Fruit fly (Drosophila melanogaster) whole organism, embryonic: ENCODE measurements around the gene CstF50.

Source experiments
- Blimp-1 ChIP-seq: fragments of 200-800 bp; sonication (Bioruptor generic); optimal IDR thresholded peaks from 3 replicates; lab custom pipeline; 2018; ENCODE audit warnings: missing biosample characterization, missing genetic modification characterization, mild to moderate bottlenecking, moderate library complexity, missing genetic modification reagents
- Bteb2 ChIP-seq: fragments of 200-800 bp; sonication (Bioruptor generic); optimal IDR thresholded peaks from 2 replicates; lab custom pipeline; 2016; ENCODE audit warnings: missing biosample characterization, missing genetic modification characterization
- CG11695 ChIP-seq: fragments of 200-800 bp; sonication (Bioruptor generic); IDR thresholded peaks from 3 replicates; pipeline ENCODE4 v1.3.6; 2022; ENCODE audit warnings: missing biosample characterization, missing genetic modification characterization
- CG13123 ChIP-seq: fragments of 200-800 bp; sonication (Bioruptor generic); optimal IDR thresholded peaks from 2 replicates; lab custom pipeline; 2016; ENCODE audit warnings: missing biosample characterization, missing genetic modification characterization
- CG14441 ChIP-seq: fragments of 200-800 bp; sonication (Bioruptor generic); IDR thresholded peaks from 2 replicates; pipeline ENCODE4 v1.3.6; 2022; ENCODE audit warnings: missing biosample characterization, missing genetic modification characterization
- CG14667 ChIP-seq: fragments of 200-800 bp; sonication (Bioruptor generic); IDR thresholded peaks from 2 replicates; pipeline ENCODE4 v1.3.6; 2022; ENCODE audit warnings: missing biosample characterization, missing genetic modification characterization
- CG15514 ChIP-seq: fragments of 200-800 bp; sonication (Bioruptor generic); optimal IDR thresholded peaks from 3 replicates; lab custom pipeline; 2017; ENCODE audit warnings: missing biosample characterization, missing genetic modification characterization, mild to moderate bottlenecking, moderate library complexity, missing genetic modification reagents
- CG15601 ChIP-seq: fragments of 200-800 bp; sonication (Bioruptor generic); optimal IDR thresholded peaks from 3 replicates; lab custom pipeline; 2019; ENCODE audit warnings: missing biosample characterization, mild to moderate bottlenecking, missing genetic modification characterization, moderate library complexity
- CG17802 ChIP-seq: fragments of 200-800 bp; sonication (Bioruptor generic); optimal IDR thresholded peaks from 2 replicates; lab custom pipeline; 2018; ENCODE audit warnings: missing biosample characterization, mild to moderate bottlenecking, missing genetic modification characterization, moderate library complexity
- CG18011 ChIP-seq: fragments of 200-800 bp; sonication (Bioruptor generic); optimal IDR thresholded peaks from 2 replicates; lab custom pipeline; 2017; ENCODE audit warnings: missing biosample characterization, missing genetic modification characterization, mild to moderate bottlenecking, moderate library complexity, missing genotype
- CG1832 ChIP-seq: fragments of 200-800 bp; sonication (Bioruptor generic); optimal IDR thresholded peaks from 2 replicates; lab custom pipeline; 2017; ENCODE audit warnings: missing biosample characterization, mild to moderate bottlenecking, missing genetic modification characterization, inconsistent platforms
- CG3065 ChIP-seq: fragments of 200-800 bp; sonication (Bioruptor generic); optimal IDR thresholded peaks from 2 replicates; lab custom pipeline; 2016; ENCODE audit warnings: missing biosample characterization, missing genetic modification characterization
- CG3163 ChIP-seq: fragments of 200-800 bp; sonication (Bioruptor generic); optimal IDR thresholded peaks from 3 replicates; lab custom pipeline; 2016; ENCODE audit warnings: missing biosample characterization, missing genetic modification characterization
- CG33557 ChIP-seq: fragments of 200-800 bp; sonication (Bioruptor generic); optimal IDR thresholded peaks from 2 replicates; lab custom pipeline; 2019; ENCODE audit warnings: missing biosample characterization, mild to moderate bottlenecking, missing genetic modification characterization, moderate library complexity
- CG34376 ChIP-seq: fragments of 200-800 bp; sonication (Bioruptor generic); optimal IDR thresholded peaks from 2 replicates; lab custom pipeline; 2018; ENCODE audit warnings: missing biosample characterization, mild to moderate bottlenecking, missing genetic modification characterization
- CG3838 ChIP-seq: fragments of 200-800 bp; sonication (Bioruptor generic); optimal IDR thresholded peaks from 3 replicates; lab custom pipeline; 2016; ENCODE audit warnings: missing biosample characterization, missing genetic modification characterization
- CG3995 ChIP-seq: fragments of 200-800 bp; sonication (Bioruptor generic); optimal IDR thresholded peaks from 3 replicates; lab custom pipeline; 2016; ENCODE audit warnings: missing biosample characterization, missing genetic modification characterization
- CG42726 ChIP-seq: fragments of 200-800 bp; sonication (Bioruptor generic); IDR thresholded peaks from 2 replicates; pipeline ENCODE4 v1.3.6; 2022; ENCODE audit warnings: missing biosample characterization, missing genetic modification characterization; ENCODE audit not compliant: partially characterized antibody
- CG7556 ChIP-seq: fragments of 200-800 bp; sonication (Bioruptor generic); optimal IDR thresholded peaks from 2 replicates; lab custom pipeline; 2017; ENCODE audit warnings: missing biosample characterization, mild to moderate bottlenecking, missing genetic modification characterization
- CG8388 ChIP-seq: fragments of 200-800 bp; sonication (Bioruptor generic); optimal IDR thresholded peaks from 2 replicates; lab custom pipeline; 2019; ENCODE audit warnings: missing biosample characterization, mild to moderate bottlenecking, missing genetic modification characterization, moderate library complexity
- CG9437 ChIP-seq: fragments of 200-800 bp; sonication (Bioruptor generic); optimal IDR thresholded peaks from 2 replicates; lab custom pipeline; 2018; ENCODE audit warnings: missing biosample characterization, mild to moderate bottlenecking, missing genetic modification characterization
- CG9727 ChIP-seq: fragments of 200-800 bp; sonication (Bioruptor generic); optimal IDR thresholded peaks from 3 replicates; lab custom pipeline; 2017; ENCODE audit warnings: missing biosample characterization, mild to moderate bottlenecking, missing genetic modification characterization
- Chrac-16 ChIP-seq: fragments of 200-800 bp; sonication (Bioruptor generic); optimal IDR thresholded peaks from 3 replicates; lab custom pipeline; 2016; ENCODE audit warnings: missing biosample characterization, missing genetic modification characterization
- CrebB ChIP-seq: fragments of 200-800 bp; sonication (Bioruptor generic); optimal IDR thresholded peaks from 3 replicates; lab custom pipeline; 2018; ENCODE audit warnings: missing biosample characterization, mild to moderate bottlenecking, missing genetic modification characterization
- D19A ChIP-seq: fragments of 200-800 bp; optimal IDR thresholded peaks from 3 replicates; lab custom pipeline; 2019; ENCODE audit warnings: missing biosample characterization, mild to moderate bottlenecking, missing genetic modification characterization, moderate library complexity
- Dref ChIP-seq: fragments of 200-800 bp; sonication (Bioruptor generic); IDR thresholded peaks from 2 replicates; pipeline ENCODE4 v1.3.6; 2022; ENCODE audit warnings: missing biosample characterization, missing genetic modification characterization
- Elba2 ChIP-seq: fragments of 200-800 bp; sonication (Bioruptor generic); optimal IDR thresholded peaks from 3 replicates; lab custom pipeline; 2016; ENCODE audit warnings: missing biosample characterization, missing genetic modification characterization
- H2.0 ChIP-seq: fragments of 200-800 bp; sonication (Bioruptor generic); IDR thresholded peaks from 2 replicates; pipeline ENCODE4 v1.3.6; 2022; ENCODE audit warnings: missing biosample characterization, missing genetic modification characterization
- NFAT ChIP-seq: fragments of 200-800 bp; sonication (Bioruptor generic); IDR thresholded peaks from 2 replicates; pipeline ENCODE4 v1.3.6; 2022; ENCODE audit warnings: missing biosample characterization, missing genetic modification characterization
- NK7.1 ChIP-seq: fragments of 200-800 bp; sonication (Bioruptor generic); optimal IDR thresholded peaks from 3 replicates; lab custom pipeline; 2016; ENCODE audit warnings: missing biosample characterization, missing genetic modification characterization
- Stat92E ChIP-seq, 3 experiments: fragments of >200 bp in 2 of 3; fragments of 200-800 bp in 1 of 3; sonication (Bioruptor generic) in 1 of 3; optimal IDR thresholded peaks; 2 replicates each; lab custom pipeline; 2017 to 2019; ENCODE audit warnings: missing biosample characterization in 3 of 3, missing genetic modification characterization in 3 of 3, mild to moderate bottlenecking in 1 of 3, moderate library complexity in 1 of 3
- amos ChIP-seq: fragments of 200-800 bp; sonication (Bioruptor generic); IDR thresholded peaks from 2 replicates; pipeline ENCODE4 v1.3.6; 2022; ENCODE audit warnings: missing biosample characterization, missing genetic modification characterization; ENCODE audit not compliant: partially characterized antibody
- ash1 ChIP-seq: fragments of 200-800 bp; sonication (Bioruptor generic); optimal IDR thresholded peaks from 2 replicates; lab custom pipeline; 2018; ENCODE audit warnings: missing biosample characterization, mild to moderate bottlenecking, missing genetic modification characterization
- btn ChIP-seq: fragments of 200-800 bp; sonication (Bioruptor generic); optimal IDR thresholded peaks from 2 replicates; lab custom pipeline; 2016; ENCODE audit warnings: missing biosample characterization, missing genetic modification characterization
- ci ChIP-seq: fragments of 200-800 bp; sonication (Bioruptor generic); IDR thresholded peaks from 3 replicates; pipeline ENCODE4 v1.3.6; 2022; ENCODE audit warnings: missing biosample characterization, missing genetic modification characterization
- crol ChIP-seq: fragments of 200-800 bp; sonication (Bioruptor generic); IDR thresholded peaks from 2 replicates; pipeline ENCODE4 v1.3.6; 2022; ENCODE audit warnings: missing biosample characterization, missing genetic modification characterization
- da ChIP-seq: fragments of 200-800 bp; sonication (Bioruptor generic); optimal IDR thresholded peaks from 2 replicates; lab custom pipeline; 2016; ENCODE audit warnings: missing biosample characterization, missing genetic modification characterization
- dysf ChIP-seq: fragments of 200-800 bp; sonication (Bioruptor generic); IDR thresholded peaks from 3 replicates; pipeline ENCODE4 v1.3.6; 2022; ENCODE audit warnings: missing biosample characterization, missing genetic modification characterization
- ftz-f1 ChIP-seq: fragments of 200-800 bp; sonication (Bioruptor generic); optimal IDR thresholded peaks from 2 replicates; lab custom pipeline; 2016; ENCODE audit warnings: missing biosample characterization, missing genetic modification characterization
- grau ChIP-seq: fragments of 200-800 bp; optimal IDR thresholded peaks from 3 replicates; lab custom pipeline; 2019; ENCODE audit warnings: missing biosample characterization, mild to moderate bottlenecking, missing genetic modification characterization, moderate library complexity
- gsb-n ChIP-seq: fragments of 200-800 bp; sonication (Bioruptor generic); optimal IDR thresholded peaks from 3 replicates; lab custom pipeline; 2018; ENCODE audit warnings: missing biosample characterization, mild to moderate bottlenecking, missing genetic modification characterization
- hbn ChIP-seq: fragments of 200-800 bp; sonication (Bioruptor generic); IDR thresholded peaks from 2 replicates; pipeline ENCODE4 v1.3.6; 2022; ENCODE audit warnings: missing biosample characterization, missing genetic modification characterization; ENCODE audit not compliant: partially characterized antibody
- her ChIP-seq: fragments of 200-800 bp; sonication (Bioruptor generic); optimal IDR thresholded peaks from 2 replicates; lab custom pipeline; 2016; ENCODE audit warnings: missing biosample characterization, missing genetic modification characterization
- ind ChIP-seq: fragments of 200-800 bp; sonication (Bioruptor generic); optimal IDR thresholded peaks from 3 replicates; lab custom pipeline; 2016; ENCODE audit warnings: missing biosample characterization, missing genetic modification characterization
- maf-S ChIP-seq: fragments of 200-800 bp; sonication (Bioruptor generic); optimal IDR thresholded peaks from 2 replicates; lab custom pipeline; 2016; ENCODE audit warnings: missing biosample characterization, missing genetic modification characterization
- nau ChIP-seq: fragments of 200-800 bp; sonication (Bioruptor generic); optimal IDR thresholded peaks from 3 replicates; lab custom pipeline; 2017; ENCODE audit warnings: missing biosample characterization, mild to moderate bottlenecking, missing genetic modification characterization, missing genetic modification reagents
- nerfin-1 ChIP-seq: fragments of 200-800 bp; sonication (Bioruptor generic); optimal IDR thresholded peaks from 3 replicates; lab custom pipeline; 2019; ENCODE audit warnings: missing biosample characterization, mild to moderate bottlenecking, missing genetic modification characterization, moderate library complexity
- row ChIP-seq: fragments of 200-800 bp; sonication (Bioruptor generic); IDR thresholded peaks from 3 replicates; pipeline ENCODE4 v1.3.6; 2022; ENCODE audit warnings: missing biosample characterization, missing genetic modification characterization
- slou ChIP-seq: fragments of 200-800 bp; sonication (Bioruptor generic); optimal IDR thresholded peaks from 3 replicates; lab custom pipeline; 2016; ENCODE audit warnings: missing biosample characterization, missing genetic modification characterization
- sob ChIP-seq: fragments of 200-800 bp; sonication (Bioruptor generic); IDR thresholded peaks from 2 replicates; pipeline ENCODE4 v1.3.6; 2022; ENCODE audit warnings: missing biosample characterization, missing genetic modification characterization
- sug ChIP-seq: fragments of 200-800 bp; optimal IDR thresholded peaks from 2 replicates; lab custom pipeline; 2019; ENCODE audit warnings: missing biosample characterization, mild to moderate bottlenecking, missing genetic modification characterization, moderate library complexity

The CstF50 gene

DNA sequence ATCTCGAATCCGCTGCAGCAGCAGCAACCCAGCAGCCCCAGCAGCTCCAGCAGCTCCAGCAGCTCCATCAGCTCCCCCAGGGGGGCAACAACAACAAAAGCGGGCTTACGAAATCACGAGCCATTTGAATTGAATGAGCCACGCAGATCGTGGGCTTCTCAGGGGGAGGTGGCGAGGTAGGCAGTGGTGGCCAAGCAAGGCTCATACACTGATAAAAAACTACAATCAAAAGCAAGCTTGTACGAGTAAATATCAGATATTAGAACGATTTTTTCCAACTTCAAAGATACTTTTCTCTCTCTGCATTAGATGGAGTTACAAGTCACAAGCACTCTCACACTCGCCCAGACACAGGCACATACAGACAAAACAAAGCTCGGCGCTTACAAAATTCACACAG, 27.6 kb downstream of the CstF50 start (continued):
- TF ChIP-seq Chrac-16 (GFP tag; lab: Kevin White, UChicago) (no peak), nau (GFP tag; lab: Kevin White, UChicago) (no peak), CG15514 (no peak), NK7.1 (GFP tag; lab: Kevin White, UChicago) (no peak), H2.0 (0 out of 2 replicates have a peak, but pooled peaks have one; percentile 23), CrebB (tag; lab: Kevin White, UChicago) (no peak), sug (no peak), grau (tag; lab: Kevin White, UChicago) (peak; percentile 10), nerfin-1 (tag; lab: Kevin White, UChicago) (no peak), CG7556 (GFP tag; lab: Kevin White, UChicago) (no peak), D19A (no peak), CG8388 (GFP tag; lab: Kevin White, UChicago) (no peak), crol (GFP tag; lab: Robert Waterston, UW) (peak; percentile 72), ci (peak; percentile 65; the same call in 1 of the 3 replicates), Dref (GFP tag; lab: Robert Waterston, UW) (no peak), sob (GFP tag; lab: Robert Waterston, UW) (peak; percentile 52; the same call in 1 of the 2 replicates), CG34376 (no peak), ind (GFP tag; lab: Kevin White, UChicago) (peak; percentile 19), CG15601 (peak; percentile 10), CG11695 (GFP tag; lab: Robert Waterston, UW) (no peak), btn (GFP tag; lab: Kevin White, UChicago) (no peak), Elba2 (GFP tag; lab: Kevin White, UChicago) (no peak), CG13123 (no peak), her (GFP tag; lab: Kevin White, UChicago) (no peak), row (GFP tag; lab: Robert Waterston, UW) (peak; percentile 33), hbn (GFP tag; lab: Robert Waterston, UW) (no peak), CG17802 (tag; lab: Kevin White, UChicago) (no peak), CG3065 (GFP tag; lab: Kevin White, UChicago) (no peak), CG9437 (no peak), CG18011 (GFP tag; lab: Kevin White, UChicago) (no peak), CG14667 (GFP tag; lab: Robert Waterston, UW) (0 out of 2 replicates have a peak, but pooled peaks have one; percentile 6), CG3838 (GFP tag; lab: Kevin White, UChicago) (no peak), maf-S (GFP tag; lab: Kevin White, UChicago) (no peak), CG42726 (GFP tag; lab: Robert Waterston, UW) (no peak), CG33557 (GFP tag; lab: Kevin White, UChicago) (no peak), CG9727 (GFP tag; lab: Kevin White, UChicago) (no peak), dysf (GFP tag; lab: Robert Waterston, UW) (peak; percentile 66), Stat92E (GFP tag; optimal IDR thresholded peaks at IDR 0.05; lab: Kevin White, UChicago) (no peak), Blimp-1 (peak; percentile 37), NFAT (GFP tag; lab: Robert Waterston, UW) (peak; percentile 20; the same call in 1 of the 2 replicates), ash1 (GFP tag; lab: Kevin White, UChicago) (no peak), gsb-n (tag; lab: Kevin White, UChicago) (no peak), CG1832 (no peak), ftz-f1 (GFP tag; lab: Kevin White, UChicago) (peak; percentile 22), CG14441 (GFP tag; lab: Robert Waterston, UW) (peak; percentile 69), CG3995 (GFP tag; lab: Kevin White, UChicago) (no peak), CG3163 (GFP tag; lab: Kevin White, UChicago) (no peak), slou (GFP tag; lab: Kevin White, UChicago) (no peak), da (GFP tag; lab: Kevin White, UChicago) (no peak), amos (GFP tag; lab: Robert Waterston, UW) (no peak), Bteb2 (no peak)
